Worm (Caenorhabditis elegans) whole organism, L1 larva: ENCODE results near the gene C07D10.6.
A peak's percentile ranks its signal among the peaks of the same experiment; 100 is the strongest.

ENCODE experiments used
- C04F5.9 ChIP-seq: sonication (generic microtip); optimal IDR thresholded peaks from 2 replicates; lab custom pipeline; 2016; ENCODE audit warnings: missing genetic modification characterization, missing compliant biosample characterization
- C34B4.2 ChIP-seq: sonication (generic microtip); optimal IDR thresholded peaks from 2 replicates; lab custom pipeline; 2017; ENCODE audit warnings: mild to moderate bottlenecking, missing genetic modification characterization, missing compliant biosample characterization
- aha-1 ChIP-seq: fragments of 150-350 bp; optimal IDR thresholded peaks from 2 replicates; lab custom pipeline; 2014; ENCODE audit warnings: missing biosample characterization, missing genetic modification characterization
- alr-1 ChIP-seq: fragments of 200-800 bp; sonication (Bioruptor generic); optimal IDR thresholded peaks from 2 replicates; lab custom pipeline; 2018; ENCODE audit warnings: borderline replicate concordance, mild to moderate bottlenecking, missing genetic modification characterization, missing compliant biosample characterization
- ama-1 ChIP-seq: fragments of 150-350 bp; optimal IDR thresholded peaks from 2 replicates; lab custom pipeline; 2014
- blmp-1 ChIP-seq: fragments of 150-350 bp; optimal IDR thresholded peaks from 2 replicates; lab custom pipeline; 2014; ENCODE audit warnings: missing biosample characterization, missing genetic modification characterization
- ceh-63 ChIP-seq: fragments of 200-800 bp; sonication (Bioruptor generic); optimal IDR thresholded peaks from 2 replicates; lab custom pipeline; 2018; ENCODE audit warnings: mild to moderate bottlenecking, missing genetic modification characterization, missing compliant biosample characterization
- ceh-82 ChIP-seq, 3 experiments: fragments of 150-350 bp in 1 of 3; sonication (generic microtip) in 2 of 3; optimal IDR thresholded peaks; 2 replicates each; lab custom pipeline; 2014 to 2017; ENCODE audit warnings: missing biosample characterization in 3 of 3, missing genetic modification characterization in 3 of 3
- ceh-90 ChIP-seq: sonication (generic microtip); optimal IDR thresholded peaks from 2 replicates; lab custom pipeline; 2016; ENCODE audit warnings: missing genetic modification characterization, missing compliant biosample characterization
- dsc-1 ChIP-seq: sonication (generic microtip); optimal IDR thresholded peaks from 2 replicates; lab custom pipeline; 2016; ENCODE audit warnings: mild to moderate bottlenecking, missing genetic modification characterization, missing compliant biosample characterization
- efl-1 ChIP-seq, 4 experiments: fragments of 150-350 bp; optimal IDR thresholded peaks in 3 of 4; peaks in 1 of 4; 1 replicate in 1 of 4; 2 replicates in 3 of 4; lab custom pipeline; 2014; ENCODE audit warnings: missing biosample characterization in 2 of 4, missing genetic modification characterization in 2 of 4, missing genetic modification reagents in 2 of 4
- egl-13 ChIP-seq: sonication (generic microtip); optimal IDR thresholded peaks from 2 replicates; lab custom pipeline; 2016; ENCODE audit warnings: missing genotype, missing genetic modification reagents, missing genetic modification characterization, missing compliant biosample characterization
- egl-27 ChIP-seq, 2 experiments: fragments of 150-350 bp in 1 of 2; sonication (generic microtip); optimal IDR thresholded peaks; 3 replicates each; lab custom pipeline; 2017 to 2018; ENCODE audit warnings: missing biosample characterization in 2 of 2, missing genetic modification characterization in 2 of 2, missing genetic modification reagents in 2 of 2
- elt-3 ChIP-seq, 6 experiments: fragments of 150-350 bp in 1 of 6; sonication (generic microtip); optimal IDR thresholded peaks; 2 replicates each; lab custom pipeline; 2017 to 2018; ENCODE audit warnings: missing biosample characterization in 6 of 6, missing genetic modification characterization in 6 of 6, inconsistent platforms in 1 of 6
- ets-5 ChIP-seq: fragments of 200-800 bp; sonication (Bioruptor generic); IDR thresholded peaks from 2 replicates; pipeline ENCODE4 v1.3.6; 2022; ENCODE audit warnings: missing genetic modification characterization, missing compliant biosample characterization
- fkh-10 ChIP-seq: sonication (generic microtip); optimal IDR thresholded peaks from 2 replicates; lab custom pipeline; 2017; ENCODE audit warnings: missing biosample characterization, missing genetic modification reagents, missing genetic modification characterization
- fkh-4 ChIP-seq: sonication (generic microtip); optimal IDR thresholded peaks from 2 replicates; lab custom pipeline; 2016; ENCODE audit warnings: missing compliant biosample characterization, missing genetic modification characterization, borderline replicate concordance
- fkh-8 ChIP-seq: sonication (generic microtip); optimal IDR thresholded peaks from 2 replicates; lab custom pipeline; 2016; ENCODE audit warnings: mild to moderate bottlenecking, missing genetic modification characterization, missing compliant biosample characterization
- grh-1 ChIP-seq: fragments of 200-800 bp; sonication (Bioruptor generic); IDR thresholded peaks from 2 replicates; pipeline ENCODE4 v1.3.6; 2022; ENCODE audit warnings: missing genetic modification reagents, missing genetic modification characterization, missing compliant biosample characterization
- hpl-2 ChIP-seq: fragments of 150-350 bp; optimal IDR thresholded peaks from 2 replicates; lab custom pipeline; 2014; ENCODE audit warnings: missing biosample characterization, missing genetic modification reagents, missing genetic modification characterization
- irx-1 ChIP-seq: sonication (generic microtip); optimal IDR thresholded peaks from 2 replicates; lab custom pipeline; 2016; ENCODE audit warnings: missing genetic modification characterization, missing compliant biosample characterization
- jun-1 ChIP-seq: fragments of 150-350 bp; optimal IDR thresholded peaks from 2 replicates; lab custom pipeline; 2014; ENCODE audit warnings: missing biosample characterization, missing genetic modification reagents, missing genetic modification characterization
- lin-13 ChIP-seq: fragments of 150-350 bp; optimal IDR thresholded peaks from 2 replicates; lab custom pipeline; 2014; ENCODE audit warnings: missing biosample characterization, missing genetic modification reagents, missing genetic modification characterization
- lin-35 ChIP-seq, 2 experiments: fragments of 150-350 bp; optimal IDR thresholded peaks; 2 replicates each; lab custom pipeline; 2014; ENCODE audit warnings: missing biosample characterization in 2 of 2, missing genetic modification characterization in 2 of 2, missing genetic modification reagents in 2 of 2
- lin-39 ChIP-seq: fragments of 150-350 bp; optimal IDR thresholded peaks from 2 replicates; lab custom pipeline; 2014; ENCODE audit warnings: missing biosample characterization, missing genetic modification reagents, missing genetic modification characterization
- lsy-2 ChIP-seq, 2 experiments: fragments of 150-350 bp; optimal IDR thresholded peaks; 2 replicates each; lab custom pipeline; 2014; ENCODE audit warnings: missing biosample characterization in 2 of 2, missing genetic modification characterization in 2 of 2
- mdl-1 ChIP-seq, 2 experiments: fragments of 150-350 bp; optimal IDR thresholded peaks; 2 replicates each; lab custom pipeline; 2014 to 2017; ENCODE audit warnings: missing biosample characterization in 2 of 2, missing genetic modification characterization in 2 of 2, inconsistent platforms in 1 of 2
- mef-2 ChIP-seq: fragments of 150-350 bp; optimal IDR thresholded peaks from 2 replicates; lab custom pipeline; 2014; ENCODE audit warnings: missing biosample characterization, missing genetic modification characterization
- nhr-12 ChIP-seq: sonication (generic microtip); optimal IDR thresholded peaks from 2 replicates; lab custom pipeline; 2017; ENCODE audit warnings: missing biosample characterization, missing genetic modification characterization
- nhr-20 ChIP-seq: sonication (generic microtip); optimal IDR thresholded peaks from 2 replicates; lab custom pipeline; 2016; ENCODE audit warnings: mild to moderate bottlenecking, missing genetic modification characterization, missing compliant biosample characterization
- nhr-237 ChIP-seq: fragments of 150-350 bp; optimal IDR thresholded peaks from 2 replicates; lab custom pipeline; 2014; ENCODE audit warnings: missing biosample characterization, missing genetic modification characterization
- nhr-77 ChIP-seq: fragments of 150-350 bp; optimal IDR thresholded peaks from 2 replicates; lab custom pipeline; 2014; ENCODE audit warnings: missing biosample characterization, missing genetic modification characterization
- nhr-84 ChIP-seq: sonication (generic microtip); optimal IDR thresholded peaks from 2 replicates; lab custom pipeline; 2017; ENCODE audit warnings: missing biosample characterization, missing genetic modification characterization
- pqm-1 ChIP-seq: sonication (generic microtip); optimal IDR thresholded peaks from 3 replicates; lab custom pipeline; 2017; ENCODE audit warnings: missing biosample characterization, missing genetic modification characterization
- rnt-1 ChIP-seq: sonication (generic microtip); optimal IDR thresholded peaks from 2 replicates; lab custom pipeline; 2016; ENCODE audit warnings: mild to moderate bottlenecking, missing genetic modification characterization, moderate library complexity, missing compliant biosample characterization
- skn-1 ChIP-seq: fragments of 150-350 bp; optimal IDR thresholded peaks from 2 replicates; lab custom pipeline; 2014; ENCODE audit warnings: missing biosample characterization, missing genetic modification characterization
- sup-37 ChIP-seq: fragments of 200-800 bp; sonication (Bioruptor generic); optimal IDR thresholded peaks from 2 replicates; lab custom pipeline; 2018; ENCODE audit warnings: mild to moderate bottlenecking, missing genetic modification characterization, missing compliant biosample characterization
- tbx-2 ChIP-seq: sonication (generic microtip); optimal IDR thresholded peaks from 2 replicates; lab custom pipeline; 2016; ENCODE audit warnings: missing genetic modification characterization, missing compliant biosample characterization
- unc-130 ChIP-seq: fragments of 150-350 bp; optimal IDR thresholded peaks from 2 replicates; lab custom pipeline; 2017; ENCODE audit warnings: missing biosample characterization, missing genetic modification characterization, inconsistent platforms
- unc-62 ChIP-seq: fragments of 150-350 bp; optimal IDR thresholded peaks from 2 replicates; lab custom pipeline; 2014; ENCODE audit warnings: missing biosample characterization, missing genetic modification reagents, missing genetic modification characterization
- unc-86 ChIP-seq: sonication (generic microtip); optimal IDR thresholded peaks from 2 replicates; lab custom pipeline; 2016; ENCODE audit warnings: missing genetic modification characterization, missing compliant biosample characterization
- unc-98 ChIP-seq: fragments of 200-800 bp; sonication (Bioruptor generic); IDR thresholded peaks from 2 replicates; pipeline ENCODE4 v1.3.6; 2022; ENCODE audit warnings: missing genetic modification characterization, missing compliant biosample characterization
- vab-15 ChIP-seq: sonication (generic microtip); optimal IDR thresholded peaks from 2 replicates; lab custom pipeline; 2017; ENCODE audit warnings: missing genotype, mild to moderate bottlenecking, missing genetic modification characterization, missing compliant biosample characterization

Gene C07D10.6

DNA sequence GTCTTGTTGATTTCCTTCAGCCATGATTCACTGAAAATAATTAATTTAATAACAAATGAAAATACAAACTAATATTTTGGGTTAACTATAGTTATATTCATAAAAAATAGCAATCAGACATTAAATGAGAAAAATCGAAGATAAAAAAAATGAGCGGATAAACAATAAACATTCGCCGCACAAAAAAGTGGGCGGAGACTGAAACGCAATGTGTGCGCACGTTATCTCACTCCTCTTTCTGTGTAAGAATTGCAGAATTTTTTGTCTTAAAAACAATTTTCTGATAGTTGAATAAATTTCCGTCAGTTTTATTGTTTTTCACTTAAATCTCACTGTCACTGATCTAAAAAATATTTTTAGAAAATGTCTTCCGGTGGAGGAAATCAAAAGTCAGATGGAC lies 5.0 kb upstream of the C07D10.6 start, which contains the start of the genes mtch-1 and rpb-4 (continued):
- TF ChIP-seq skn-1 (tag; lab: Kevin White, UChicago) (peak; percentile 50), ceh-82 (tag; optimal IDR thresholded peaks at IDR 0.05; lab: Kevin White, UChicago) (peak in 1 of 3 experiments; percentile 2), nhr-20 (tag; lab: Kevin White, UChicago) (peak; percentile 23), aha-1 (tag; lab: Kevin White, UChicago) (no peak), nhr-84 (tag; lab: Kevin White, UChicago) (no peak), egl-13 (tag; lab: Kevin White, UChicago) (no peak), C04F5.9 (tag; lab: Kevin White, UChicago) (no peak), irx-1 (tag; lab: Kevin White, UChicago) (no peak), egl-27 (tag; optimal IDR thresholded peaks at IDR 0.05; lab: Kevin White, UChicago) (no peak), unc-62 (GFP tag; lab: Kevin White, UChicago) (no peak), tbx-2 (tag; lab: Kevin White, UChicago) (no peak), dsc-1 (tag; lab: Kevin White, UChicago) (no peak), ama-1 (lab: Kevin White, UChicago) (no peak), elt-3 (tag; optimal IDR thresholded peaks at IDR 0.05; lab: Kevin White, UChicago) (no peak), blmp-1 (tag; lab: Kevin White, UChicago) (peak; percentile 31), nhr-237 (tag; lab: Kevin White, UChicago) (no peak), ets-5 (GFP tag; lab: Robert Waterston, UW) (no peak), jun-1 (tag; lab: Kevin White, UChicago) (no peak), nhr-77 (tag; lab: Kevin White, UChicago) (no peak), fkh-8 (tag; lab: Kevin White, UChicago) (no peak), fkh-4 (tag; lab: Kevin White, UChicago) (no peak), C34B4.2 (no peak), unc-86 (tag; lab: Kevin White, UChicago) (no peak), unc-130 (tag; lab: Kevin White, UChicago) (peak; percentile 1), ceh-63 (GFP tag; lab: Kevin White, UChicago) (no peak), vab-15 (tag; lab: Kevin White, UChicago) (no peak), fkh-10 (GFP tag; lab: Kevin White, UChicago) (no peak), lin-35 (GFP tag; optimal IDR thresholded peaks at IDR 0.05; lab: Kevin White, UChicago) (peak in 1 of 2 experiments; percentile 25), mef-2 (no peak), lsy-2 (tag; optimal IDR thresholded peaks at IDR 0.05; lab: Kevin White, UChicago) (peak; percentile 20 to 66), grh-1 (GFP tag; lab: Robert Waterston, UW) (no peak), mdl-1 (tag; optimal IDR thresholded peaks at IDR 0.05; lab: Kevin White, UChicago) (peak in 1 of 2 experiments; percentile 10), lin-39 (no peak), nhr-12 (tag; lab: Kevin White, UChicago) (no peak), hpl-2 (no peak)
- TF ChIP-seq, all 84 proteins: peak for 21

DNA sequence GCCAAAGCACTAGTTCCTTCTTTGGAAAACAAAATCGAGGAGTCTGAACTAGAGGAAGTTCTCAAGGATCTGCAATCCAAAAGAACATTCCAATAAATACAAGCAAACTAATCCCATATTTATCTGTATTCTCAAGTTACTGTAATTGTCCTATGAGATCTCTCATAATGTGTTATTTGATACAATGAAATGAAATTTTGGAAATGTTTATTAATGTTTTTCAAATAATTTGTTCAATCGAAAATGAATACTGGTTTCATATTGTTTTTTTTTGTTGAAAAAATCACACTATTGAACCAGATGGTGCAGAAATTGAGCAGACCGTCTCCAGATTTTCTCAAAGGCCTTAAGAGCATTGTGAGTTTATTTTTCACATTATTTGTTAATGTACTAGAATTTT lies 4.1 kb upstream of the C07D10.6 start, which contains the start of gene F43E2.1:
F43E2.1 (plus strand) TSS at position 301 of the 400 bp plus-strand sequence.
- TF ChIP-seq alr-1 (tag; lab: Kevin White, UChicago) = no peak
- TF ChIP-seq efl-1 (optimal IDR thresholded peaks at IDR 0.05; lab: Kevin White, UChicago) = no peak
- TF ChIP-seq efl-1 (GFP tag; optimal IDR thresholded peaks at IDR 0.05 in 1 of 2; lab: Kevin White, UChicago) = peak in 1 of 2 experiments; percentile 79
- no peak for TF ChIP-seq rnt-1 (tag; lab: Kevin White, UChicago)

DNA sequence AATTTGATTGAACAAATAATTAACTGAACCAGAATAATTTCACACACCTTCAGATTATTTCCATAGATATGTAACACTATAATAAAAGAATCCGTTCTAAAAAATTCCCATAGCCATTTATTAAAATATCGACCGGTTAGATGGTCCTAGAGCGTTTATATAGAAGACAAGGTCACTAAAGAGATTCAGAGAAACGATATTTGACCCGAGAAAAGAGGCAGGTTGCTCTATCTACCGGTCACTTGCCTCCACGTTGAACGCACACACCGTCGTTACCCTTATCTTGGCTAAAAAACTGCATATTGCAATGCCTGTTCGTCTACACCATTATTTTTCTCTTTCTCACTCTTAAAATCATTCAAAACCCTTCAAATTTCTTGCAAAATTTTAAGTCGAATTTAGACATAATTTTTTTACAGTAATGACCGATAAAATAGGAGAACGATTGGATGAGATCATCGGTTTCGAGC lies 2.1 kb downstream of the C07D10.6 start, which contains the start of gene C07D10.5:
C07D10.5 (plus strand) TSS at position 420 of the 470 bp plus-strand sequence.
- no peak for TF ChIP-seq fkh-4 (tag; lab: Kevin White, UChicago)
- TF ChIP-seq lin-35 (GFP tag; optimal IDR thresholded peaks at IDR 0.05; lab: Kevin White, UChicago) = no peak
- TF ChIP-seq elt-3 (tag; optimal IDR thresholded peaks at IDR 0.05; lab: Kevin White, UChicago) = no peak
- TF ChIP-seq ceh-90 (tag; lab: Kevin White, UChicago) = no peak
- TF ChIP-seq lin-13 (GFP tag; lab: Kevin White, UChicago) = no peak
- no peak for TF ChIP-seq pqm-1 (tag; lab: Kevin White, UChicago)
- TF ChIP-seq unc-98 (GFP tag; lab: Robert Waterston, UW) = no peak
- no peak for TF ChIP-seq lsy-2 (tag; optimal IDR thresholded peaks at IDR 0.05; lab: Kevin White, UChicago)
- TF ChIP-seq sup-37 = no peak
